Worm (Caenorhabditis elegans) whole organism, early embryonic: ENCODE data around the gene lido-7.

Source experiments
- B0310.2 ChIP-seq: sonication (generic microtip); optimal IDR thresholded peaks from 2 replicates; lab custom pipeline; 2016; ENCODE audit warnings: mild to moderate bottlenecking, missing genetic modification characterization, missing compliant biosample characterization
- F13C5.2 ChIP-seq: sonication (generic microtip); optimal IDR thresholded peaks from 2 replicates; lab custom pipeline; 2017; ENCODE audit warnings: mild to moderate bottlenecking, missing genetic modification characterization, inconsistent platforms, missing compliant biosample characterization
- aly-1 ChIP-seq: sonication (generic microtip); optimal IDR thresholded peaks from 2 replicates; lab custom pipeline; 2016; ENCODE audit warnings: missing genetic modification characterization, missing compliant biosample characterization
- ama-1 ChIP-seq: fragments of 150-350 bp; optimal IDR thresholded peaks from 2 replicates; lab custom pipeline; 2014
- ceh-13 ChIP-seq: fragments of 200-800 bp; sonication (Bioruptor generic); optimal IDR thresholded peaks from 2 replicates; lab custom pipeline; 2018; ENCODE audit warnings: mild to moderate bottlenecking, missing genetic modification characterization, missing compliant biosample characterization
- ceh-36 ChIP-seq: sonication (generic microtip); optimal IDR thresholded peaks from 2 replicates; lab custom pipeline; 2016; ENCODE audit warnings: missing genetic modification characterization, inconsistent platforms, missing compliant biosample characterization
- ets-7 ChIP-seq: sonication (generic microtip); optimal IDR thresholded peaks from 2 replicates; lab custom pipeline; 2016; ENCODE audit warnings: missing genotype, missing genetic modification characterization, missing compliant biosample characterization
- flt-1 ChIP-seq: fragments of 200-800 bp; sonication (Bioruptor generic); IDR thresholded peaks from 2 replicates; pipeline ENCODE4 v1.3.6; 2022; ENCODE audit warnings: missing genetic modification characterization, missing compliant biosample characterization
- hmbx-1 ChIP-seq: sonication (generic microtip); optimal IDR thresholded peaks from 2 replicates; lab custom pipeline; 2016; ENCODE audit warnings: mild to moderate bottlenecking, missing genetic modification characterization, missing compliant biosample characterization
- hmg-4 ChIP-seq: fragments of 200-800 bp; sonication (Bioruptor generic); optimal IDR thresholded peaks from 2 replicates; lab custom pipeline; 2018; ENCODE audit warnings: mild to moderate bottlenecking, missing genetic modification characterization, missing compliant biosample characterization
- hnd-1 ChIP-seq: sonication (generic microtip); optimal IDR thresholded peaks from 2 replicates; lab custom pipeline; 2016; ENCODE audit warnings: missing genetic modification characterization, missing compliant biosample characterization
- pes-1 ChIP-seq: fragments of 200-800 bp; sonication (Bioruptor generic); IDR thresholded peaks from 2 replicates; pipeline ENCODE4 v1.3.6; 2022; ENCODE audit warnings: missing genetic modification reagents, missing genetic modification characterization, missing compliant biosample characterization
- scrt-1 ChIP-seq: fragments of 200-800 bp; sonication (Bioruptor generic); IDR thresholded peaks from 2 replicates; pipeline ENCODE4 v1.3.6; 2022; ENCODE audit warnings: missing genetic modification characterization, missing compliant biosample characterization
- sea-1 ChIP-seq: fragments of 200-800 bp; sonication (Bioruptor generic); conservative IDR thresholded peaks from 2 replicates; pipeline ENCODE4 v1.3.6; 2022; ENCODE audit warnings: missing genetic modification characterization, missing compliant biosample characterization
- tbx-11 ChIP-seq: fragments of 200-800 bp; sonication (Bioruptor generic); IDR thresholded peaks from 2 replicates; pipeline ENCODE4 v1.3.6; 2022; ENCODE audit warnings: missing genetic modification characterization, missing compliant biosample characterization
- tbx-37 ChIP-seq: fragments of 200-800 bp; sonication (Bioruptor generic); conservative IDR thresholded peaks from 2 replicates; pipeline ENCODE4 v1.3.6; 2022; ENCODE audit warnings: missing genetic modification reagents, missing genetic modification characterization, missing compliant biosample characterization
- tra-4 ChIP-seq: sonication (generic microtip); optimal IDR thresholded peaks from 2 replicates; lab custom pipeline; 2017; ENCODE audit warnings: missing genetic modification characterization, missing compliant biosample characterization

lido-7 gene

ce11 chrII:2984383-2984782 lies 3.7 kb upstream of the lido-7 start:
- TF ChIP-seq scrt-1 (GFP tag; lab: Robert Waterston, UW) (no peak), hnd-1 (tag; lab: Kevin White, UChicago) (no peak), ceh-36 (tag; lab: Kevin White, UChicago) (no peak), sea-1 (GFP tag; lab: Robert Waterston, UW) (no peak), ceh-13 (GFP tag; lab: Kevin White, UChicago) (no peak), tra-4 (tag; lab: Kevin White, UChicago) (no peak), tbx-11 (GFP tag; lab: Robert Waterston, UW) (no peak), aly-1 (tag; lab: Kevin White, UChicago) (no peak), ama-1 (lab: Kevin White, UChicago) (no peak), hmg-4 (GFP tag; lab: Kevin White, UChicago) (no peak), pes-1 (GFP tag; lab: Robert Waterston, UW) (no peak), B0310.2 (no peak), hmbx-1 (tag; lab: Kevin White, UChicago) (no peak)

- no peak for TF ChIP-seq tbx-37
- TF ChIP-seq flt-1 (GFP tag; lab: Robert Waterston, UW): no peak
- no peak for TF ChIP-seq ama-1 (lab: Kevin White, UChicago)
- no peak for TF ChIP-seq hnd-1 (tag; lab: Kevin White, UChicago)
- TF ChIP-seq B0310.2: no peak
- no peak for TF ChIP-seq ceh-13 (GFP tag; lab: Kevin White, UChicago)
- TF ChIP-seq tbx-11 (GFP tag; lab: Robert Waterston, UW): no peak
- TF ChIP-seq ets-7 (tag; lab: Kevin White, UChicago): no peak
- no peak for TF ChIP-seq pes-1 (GFP tag; lab: Robert Waterston, UW)
- no peak for TF ChIP-seq hmg-4 (GFP tag; lab: Kevin White, UChicago)
- TF ChIP-seq scrt-1 (GFP tag; lab: Robert Waterston, UW): no peak
- TF ChIP-seq ceh-36 (tag; lab: Kevin White, UChicago): no peak
- TF ChIP-seq tra-4 (tag; lab: Kevin White, UChicago): no peak
Observed at ce11 chrII:2985446-2985845, 2.7 kb upstream of the lido-7 start.

ce11 chrII:2985935-2986498 lies 2.1 kb upstream of the lido-7 start:
- TF ChIP-seq aly-1 (tag; lab: Kevin White, UChicago) (no peak), hnd-1 (tag; lab: Kevin White, UChicago) (no peak), tra-4 (tag; lab: Kevin White, UChicago) (no peak)

- TF ChIP-seq ama-1 (lab: Kevin White, UChicago) (no peak), ceh-13 (GFP tag; lab: Kevin White, UChicago) (no peak), flt-1 (GFP tag; lab: Robert Waterston, UW) (no peak), hmg-4 (GFP tag; lab: Kevin White, UChicago) (no peak), hnd-1 (tag; lab: Kevin White, UChicago) (no peak), aly-1 (tag; lab: Kevin White, UChicago) (no peak), F13C5.2 (tag; lab: Kevin White, UChicago) (no peak), ceh-36 (tag; lab: Kevin White, UChicago) (no peak), ets-7 (tag; lab: Kevin White, UChicago) (no peak), scrt-1 (GFP tag; lab: Robert Waterston, UW) (no peak), B0310.2 (no peak), tra-4 (tag; lab: Kevin White, UChicago) (no peak), sea-1 (GFP tag; lab: Robert Waterston, UW) (no peak), tbx-11 (GFP tag; lab: Robert Waterston, UW) (no peak), hmbx-1 (tag; lab: Kevin White, UChicago) (no peak), tbx-37 (no peak), pes-1 (GFP tag; lab: Robert Waterston, UW) (no peak)
Observed at ce11 chrII:2987122-2987556, 961 bp upstream of the lido-7 start.

- TF ChIP-seq ceh-36 (tag; lab: Kevin White, UChicago): peak; percentile 39
Observed at ce11 chrII:2989076-2989475, 976 bp downstream of the lido-7 start.

ce11 chrII:2990089-2990488 lies 2.0 kb downstream of the lido-7 start:
- TF ChIP-seq ceh-36 (tag; lab: Kevin White, UChicago) (peak; percentile 87), ets-7 (tag; lab: Kevin White, UChicago) (no peak)

ce11 chrII:2991555-2992083 lies 3.5 kb downstream of the lido-7 start, which contains the start of gene K08A2.2:
K08A2.2 (plus strand) TSS chrII:2991605.
- TF ChIP-seq pes-1 (GFP tag; lab: Robert Waterston, UW) (peak; percentile 62), tra-4 (tag; lab: Kevin White, UChicago) (no peak), scrt-1 (GFP tag; lab: Robert Waterston, UW) (no peak), ceh-36 (tag; lab: Kevin White, UChicago) (no peak), hmbx-1 (tag; lab: Kevin White, UChicago) (no peak), tbx-37 (no peak)

- no peak for TF ChIP-seq hmg-4 (GFP tag; lab: Kevin White, UChicago)
- no peak for TF ChIP-seq B0310.2
- no peak for TF ChIP-seq tra-4 (tag; lab: Kevin White, UChicago)
- no peak for TF ChIP-seq pes-1 (GFP tag; lab: Robert Waterston, UW)
- no peak for TF ChIP-seq flt-1 (GFP tag; lab: Robert Waterston, UW)
Observed at ce11 chrII:2992300-2992699, 4.2 kb downstream of the lido-7 start.
